Worm (Caenorhabditis elegans): ENCODE measurements around the gene K08F8.15.

- no peak for TF ChIP-seq che-1 (tag; optimal IDR thresholded peaks at IDR 0.05)
- TF ChIP-seq pqm-1 (tag; optimal IDR thresholded peaks at IDR 0.05) = no peak
- TF ChIP-seq pat-9 (tag; optimal IDR thresholded peaks at IDR 0.05) = no peak
- TF ChIP-seq ceh-24 (tag; optimal IDR thresholded peaks at IDR 0.05) = no peak
- TF ChIP-seq hlh-15 (tag; optimal IDR thresholded peaks at IDR 0.05) = no peak
- TF ChIP-seq zip-5 (tag; optimal IDR thresholded peaks at IDR 0.05) = no peak
- TF ChIP-seq ceh-22 (tag; optimal IDR thresholded peaks at IDR 0.05) = no peak
- TF ChIP-seq ceh-45 (GFP tag; IDR thresholded peaks at IDR 0.05) = no peak
- no peak for TF ChIP-seq fkh-6 (tag; optimal IDR thresholded peaks at IDR 0.05)
- no peak for TF ChIP-seq fkh-10 (GFP tag; optimal IDR thresholded peaks at IDR 0.05)
- no peak for TF ChIP-seq hlh-6 (tag; optimal IDR thresholded peaks at IDR 0.05)
- no peak for TF ChIP-seq nhr-11 (tag; optimal IDR thresholded peaks at IDR 0.05)
- TF ChIP-seq rnt-1 (tag; optimal IDR thresholded peaks at IDR 0.05) = no peak
These were observed 20.9 kb upstream of the K08F8.15 start for ce11 chrII:8745449-8746297.
